Worm (Caenorhabditis elegans) whole organism, mixed stage, embryonic: ENCODE results near the gene ctr-9.

Source experiments
- blmp-1 ChIP-seq: fragments of 150-350 bp; optimal IDR thresholded peaks from 2 replicates; lab custom pipeline; 2014; ENCODE audit warnings: missing biosample characterization, missing genetic modification characterization
- elt-1 ChIP-seq: sonication (generic microtip); optimal IDR thresholded peaks from 2 replicates; lab custom pipeline; 2017; ENCODE audit warnings: missing genetic modification characterization, mild to moderate bottlenecking, missing compliant biosample characterization, antibody characterized with exemption, moderate library complexity, borderline replicate concordance; ENCODE audit not compliant: insufficient read depth
- lsy-2 ChIP-seq: fragments of 150-350 bp; optimal IDR thresholded peaks from 2 replicates; lab custom pipeline; 2014; ENCODE audit warnings: missing biosample characterization, missing genetic modification characterization
- nhr-12 ChIP-seq: fragments of 150-350 bp; optimal IDR thresholded peaks from 2 replicates; lab custom pipeline; 2014; ENCODE audit warnings: missing biosample characterization, missing genetic modification characterization
- unc-39 ChIP-seq: fragments of 150-350 bp; optimal IDR thresholded peaks from 2 replicates; lab custom pipeline; 2014; ENCODE audit warnings: missing biosample characterization, missing genetic modification characterization
- unc-62 ChIP-seq: fragments of 150-350 bp; optimal IDR thresholded peaks from 2 replicates; lab custom pipeline; 2014; ENCODE audit warnings: missing biosample characterization, missing genetic modification reagents, missing genetic modification characterization
- ztf-11 ChIP-seq: fragments of 150-350 bp; optimal IDR thresholded peaks from 2 replicates; lab custom pipeline; 2014; ENCODE audit warnings: missing biosample characterization, missing genetic modification characterization

DNA sequence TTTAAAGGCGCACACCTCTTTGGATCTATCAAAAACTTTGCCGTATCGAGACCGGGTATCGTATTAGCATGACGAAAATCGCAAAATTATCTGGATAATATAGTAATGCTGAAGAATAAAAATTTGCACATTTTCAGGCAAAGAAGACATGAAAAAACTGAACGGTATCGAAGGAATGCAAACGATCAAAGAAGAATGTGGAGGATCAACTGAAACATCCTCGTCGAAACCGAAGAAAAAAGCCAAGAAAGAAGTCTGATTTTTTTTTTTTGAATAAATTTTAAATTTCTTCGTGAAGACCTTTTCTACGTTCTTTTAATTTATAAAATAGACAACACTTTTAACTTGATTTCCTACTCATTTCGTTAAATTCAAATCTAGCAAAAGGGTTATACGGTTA lies 53.6 kb downstream of the ctr-9 start, which contains the start of gene ZK1098.12:
- TF ChIP-seq nhr-12 (tag; lab: Kevin White, UChicago) (no peak), unc-39 (no peak), unc-62 (GFP tag; lab: Kevin White, UChicago) (no peak), ztf-11 (tag; lab: Kevin White, UChicago) (no peak), lsy-2 (tag; lab: Kevin White, UChicago) (no peak), elt-1 (no peak), blmp-1 (tag; lab: Kevin White, UChicago) (no peak)
